ENCODE assay signal across 5 worm cellular contexts in the genomic region with DNA sequence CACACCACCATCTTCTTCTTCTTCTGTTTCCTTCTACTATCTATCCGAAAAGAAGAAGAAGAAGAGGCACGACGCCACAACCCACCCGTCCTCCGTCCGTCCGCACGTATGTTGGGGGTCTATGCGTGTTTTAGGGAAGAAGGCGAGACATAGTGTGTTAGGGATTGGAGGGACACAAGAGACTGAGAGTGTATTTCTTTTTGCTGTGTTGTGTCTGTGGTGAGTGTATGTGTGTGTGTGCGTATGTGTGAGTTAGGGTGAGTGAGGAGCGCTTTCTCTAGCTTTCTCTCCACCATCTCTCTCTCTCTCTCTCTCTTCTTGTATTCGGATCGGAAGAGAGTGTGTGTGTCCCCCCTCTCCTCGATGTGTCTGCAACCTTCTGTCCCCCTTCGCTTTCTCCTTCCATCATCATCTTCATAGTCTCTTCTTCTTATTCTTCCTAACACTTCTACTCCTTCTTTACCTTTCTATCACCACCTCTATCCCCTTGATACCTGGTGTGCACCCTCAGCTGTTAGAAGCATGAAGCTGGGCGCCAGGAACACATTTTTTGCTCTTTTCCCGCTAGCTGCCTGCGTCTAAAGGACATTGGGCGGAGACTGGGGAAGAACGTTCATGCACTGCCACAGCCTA.
TF ChIP-seq lines count a peak whose summit lies in the region.

No protein-coding gene starts in this region.

TF ChIP-seq in whole organism, L1 larva, 84 proteins besides CTCF, POLR2A, EP300 and RAD21 (continues in another document):
- TF ChIP-seq C16A3.4 (tag; optimal IDR thresholded peaks at IDR 0.05; lab: Kevin White, UChicago) (peak; percentile 94), sup-37 (GFP tag; optimal IDR thresholded peaks at IDR 0.05; lab: Kevin White, UChicago) (peak; percentile 20), zag-1 (tag; optimal IDR thresholded peaks at IDR 0.05; lab: Kevin White, UChicago) (peak; percentile 67), swsn-7 (tag; optimal IDR thresholded peaks at IDR 0.05; lab: Kevin White, UChicago) (peak; percentile 84), nhr-20 (tag; optimal IDR thresholded peaks at IDR 0.05; lab: Kevin White, UChicago) (peak; percentile 89), skn-1 (tag; optimal IDR thresholded peaks at IDR 0.05; lab: Kevin White, UChicago) (peak; percentile 62), ceh-63 (GFP tag; optimal IDR thresholded peaks at IDR 0.05; lab: Kevin White, UChicago) (no peak), vab-15 (tag; optimal IDR thresholded peaks at IDR 0.05; lab: Kevin White, UChicago) (no peak), nhr-19 (GFP tag; conservative IDR thresholded peaks at IDR 0.05; lab: Robert Waterston, UW) (peak; percentile 70), xbp-1 (tag; optimal IDR thresholded peaks at IDR 0.05; lab: Kevin White, UChicago) (peak; percentile 63), unc-86 (tag; optimal IDR thresholded peaks at IDR 0.05; lab: Kevin White, UChicago) (peak; percentile 84), tbx-2 (tag; optimal IDR thresholded peaks at IDR 0.05; lab: Kevin White, UChicago) (peak; percentile 86), nhr-11 (tag; optimal IDR thresholded peaks at IDR 0.05; lab: Kevin White, UChicago) (peak; percentile 12), rnt-1 (tag; optimal IDR thresholded peaks at IDR 0.05; lab: Kevin White, UChicago) (peak; percentile 78), aly-2 (tag; optimal IDR thresholded peaks at IDR 0.05; lab: Kevin White, UChicago) (peak; percentile 12), dsc-1 (tag; optimal IDR thresholded peaks at IDR 0.05; lab: Kevin White, UChicago) (peak; percentile 16), F16B12.6 (tag; optimal IDR thresholded peaks at IDR 0.05; lab: Kevin White, UChicago) (peak; percentile 25)

TF ChIP-seq in whole organism, L3 larva, 47 proteins besides CTCF, POLR2A, EP300 and RAD21 (continues in another document):
- TF ChIP-seq egl-5 (tag; optimal IDR thresholded peaks at IDR 0.05; lab: Kevin White, UChicago) (peak; percentile 40), unc-62 (GFP tag; optimal IDR thresholded peaks at IDR 0.05; lab: Kevin White, UChicago) (peak; percentile 77), aly-2 (tag; optimal IDR thresholded peaks at IDR 0.05; lab: Kevin White, UChicago) (no peak), ceh-82 (tag; optimal IDR thresholded peaks at IDR 0.05; lab: Kevin White, UChicago) (no peak), ZK546.5 (tag; optimal IDR thresholded peaks at IDR 0.05; lab: Kevin White, UChicago) (no peak), snpc-4 (tag; optimal IDR thresholded peaks at IDR 0.05; lab: Kevin White, UChicago) (peak; percentile 72), sea-2 (GFP tag; optimal IDR thresholded peaks at IDR 0.05; lab: Kevin White, UChicago) (no peak), ceh-28 (tag; optimal IDR thresholded peaks at IDR 0.05; lab: Kevin White, UChicago) (peak; percentile 72), lin-15B (tag; optimal IDR thresholded peaks at IDR 0.05; lab: Kevin White, UChicago) (peak; percentile 59), jun-1 (tag; optimal IDR thresholded peaks at IDR 0.05; lab: Kevin White, UChicago) (peak; percentile 94), nhr-237 (tag; optimal IDR thresholded peaks at IDR 0.05; lab: Kevin White, UChicago) (no peak), elt-1 (tag; optimal IDR thresholded peaks at IDR 0.05; lab: Kevin White, UChicago) (peak; percentile 71), pha-4 (tag; optimal IDR thresholded peaks at IDR 0.05; lab: Kevin White, UChicago) (peak; percentile 88), skn-1 (tag; optimal IDR thresholded peaks at IDR 0.05; lab: Kevin White, UChicago) (peak; percentile 91), fkh-2 (tag; optimal IDR thresholded peaks at IDR 0.05; lab: Kevin White, UChicago) (no peak), nhr-28 (tag; optimal IDR thresholded peaks at IDR 0.05; lab: Kevin White, UChicago) (no peak), R02D3.7 (tag; optimal IDR thresholded peaks at IDR 0.05; lab: Kevin White, UChicago) (peak; percentile 15), elt-3 (tag; optimal IDR thresholded peaks at IDR 0.05; lab: Kevin White, UChicago) (no peak)

TF ChIP-seq in whole organism, early embryonic, 17 proteins besides CTCF, POLR2A, EP300 and RAD21:
- TF ChIP-seq sea-1 (GFP tag; conservative IDR thresholded peaks at IDR 0.05; lab: Robert Waterston, UW) (peak; percentile 49; the same call in 1 of the 2 replicates), flt-1 (GFP tag; IDR thresholded peaks at IDR 0.05; lab: Robert Waterston, UW) (peak; percentile 2; the same call in 1 of the 2 replicates), tra-4 (tag; optimal IDR thresholded peaks at IDR 0.05; lab: Kevin White, UChicago) (no peak), B0310.2 (tag; optimal IDR thresholded peaks at IDR 0.05; lab: Kevin White, UChicago) (no peak), scrt-1 (GFP tag; IDR thresholded peaks at IDR 0.05; lab: Robert Waterston, UW) (0 out of 2 replicates have a peak, but pooled peaks have one; percentile 46), F13C5.2 (tag; optimal IDR thresholded peaks at IDR 0.05; lab: Kevin White, UChicago) (peak; percentile 82), ets-7 (tag; optimal IDR thresholded peaks at IDR 0.05; lab: Kevin White, UChicago) (peak; percentile 46), hmbx-1 (tag; optimal IDR thresholded peaks at IDR 0.05; lab: Kevin White, UChicago) (no peak), ama-1 (optimal IDR thresholded peaks at IDR 0.05; lab: Kevin White, UChicago) (peak; percentile 43), aly-1 (tag; optimal IDR thresholded peaks at IDR 0.05; lab: Kevin White, UChicago) (no peak), hmg-4 (GFP tag; optimal IDR thresholded peaks at IDR 0.05; lab: Kevin White, UChicago) (peak; percentile 95), tbx-37 (GFP tag; conservative IDR thresholded peaks at IDR 0.05; lab: Robert Waterston, UW) (0 out of 2 replicates have a peak, but pooled peaks have one; percentile 12)

TF ChIP-seq in whole organism, midembryonic, 9 proteins besides CTCF, POLR2A, EP300 and RAD21:
- TF ChIP-seq ztf-29 (GFP tag; IDR thresholded peaks at IDR 0.05; lab: Robert Waterston, UW) (peak; percentile 65), ref-1 (GFP tag; conservative IDR thresholded peaks at IDR 0.05; lab: Robert Waterston, UW) (0 out of 2 replicates have a peak, but pooled peaks have one; percentile 23), ztf-23 (GFP tag; IDR thresholded peaks at IDR 0.05; lab: Robert Waterston, UW) (no peak), klf-2 (GFP tag; conservative IDR thresholded peaks at IDR 0.05; lab: Robert Waterston, UW) (peak; percentile 54; the same call in 1 of the 2 replicates), med-1 (GFP tag; optimal IDR thresholded peaks at IDR 0.05; lab: Kevin White, UChicago; ENCODE audit: insufficient read depth) (no peak), flt-1 (GFP tag; IDR thresholded peaks at IDR 0.05; lab: Robert Waterston, UW) (peak; percentile 68; the same call in 1 of the 2 replicates), cog-1 (tag; optimal IDR thresholded peaks at IDR 0.05; lab: Kevin White, UChicago) (peak; percentile 91)

TF ChIP-seq in whole organism, young adult, 124 proteins besides CTCF, POLR2A, EP300 and RAD21 (continues in another document):
- peak; percentile 47 for TF ChIP-seq ztf-18 (tag; optimal IDR thresholded peaks at IDR 0.05; lab: Kevin White, UChicago)
- TF ChIP-seq lir-1 (GFP tag; conservative IDR thresholded peaks at IDR 0.05; lab: Robert Waterston, UW), result peak; percentile 56; the same call in 1 of the 2 replicates
- TF ChIP-seq snpc-4 (GFP tag; optimal IDR thresholded peaks at IDR 0.05; lab: Kevin White, UChicago), result peak; percentile 19
- peak in 3 of 4 experiments; percentile 38 to 47 (median 42) for TF ChIP-seq snpc-4 (tag; optimal IDR thresholded peaks at IDR 0.05; lab: Kevin White, UChicago)
- TF ChIP-seq chd-7 (tag; optimal IDR thresholded peaks at IDR 0.05; lab: Kevin White, UChicago), result peak; percentile 70
- TF ChIP-seq B0336.3 (GFP tag; IDR thresholded peaks at IDR 0.05; lab: Robert Waterston, UW), result peak; percentile 82
- peak; percentile 59 for TF ChIP-seq ceh-27 (GFP tag; optimal IDR thresholded peaks at IDR 0.05; lab: Kevin White, UChicago)
- TF ChIP-seq madf-3 (GFP tag; IDR thresholded peaks at IDR 0.05; lab: Robert Waterston, UW), result no peak
- TF ChIP-seq gei-17 (GFP tag; optimal IDR thresholded peaks at IDR 0.05; lab: Kevin White, UChicago), result peak; percentile 44
- no peak for TF ChIP-seq D2030.7 (GFP tag; IDR thresholded peaks at IDR 0.05; lab: Robert Waterston, UW)
- peak; percentile 10; the same call in 1 of the 2 replicates for TF ChIP-seq K11D2.4 (GFP tag; IDR thresholded peaks at IDR 0.05; lab: Robert Waterston, UW)
- TF ChIP-seq F55B11.4 (tag; optimal IDR thresholded peaks at IDR 0.05; lab: Kevin White, UChicago; ENCODE audit: borderline replicate concordance, insufficient read depth), result no peak
- TF ChIP-seq ama-1 (optimal IDR thresholded peaks at IDR 0.05; lab: Kevin White, UChicago), result no peak
- no peak for TF ChIP-seq ama-1 (GFP tag; optimal IDR thresholded peaks at IDR 0.05; lab: Kevin White, UChicago)
- TF ChIP-seq dpl-1 (GFP tag; optimal IDR thresholded peaks at IDR 0.05; lab: Kevin White, UChicago), result no peak
- peak; percentile 37 for TF ChIP-seq F10E7.11 (tag; optimal IDR thresholded peaks at IDR 0.05; lab: Kevin White, UChicago)
- peak; percentile 65 for TF ChIP-seq egrh-3 (GFP tag; IDR thresholded peaks at IDR 0.05; lab: Robert Waterston, UW)
- TF ChIP-seq C06A6.2 (GFP tag; conservative IDR thresholded peaks at IDR 0.05; lab: Robert Waterston, UW), result no peak
- TF ChIP-seq hlh-26 (GFP tag; conservative IDR thresholded peaks at IDR 0.05; lab: Robert Waterston, UW), result no peak
- peak; percentile 56 for TF ChIP-seq pbrm-1 (GFP tag; IDR thresholded peaks at IDR 0.05; lab: Robert Waterston, UW)
- no peak for TF ChIP-seq attf-3 (GFP tag; conservative IDR thresholded peaks at IDR 0.05; lab: Robert Waterston, UW)
- no peak for TF ChIP-seq hlh-12 (tag; optimal IDR thresholded peaks at IDR 0.05; lab: Kevin White, UChicago)
- TF ChIP-seq Y56A3A.18 (GFP tag; IDR thresholded peaks at IDR 0.05; lab: Robert Waterston, UW), result 0 out of 2 replicates have a peak, but pooled peaks have one; percentile 40
- TF ChIP-seq rcor-1 (GFP tag; IDR thresholded peaks at IDR 0.05; lab: Robert Waterston, UW), result peak; percentile 47; the same call in 1 of the 2 replicates
- TF ChIP-seq B0261.1 (tag; optimal IDR thresholded peaks at IDR 0.05; lab: Kevin White, UChicago), result no peak
- no peak for TF ChIP-seq nhr-179 (tag; optimal IDR thresholded peaks at IDR 0.05; lab: Kevin White, UChicago)
- no peak for TF ChIP-seq ekl-4 (GFP tag; IDR thresholded peaks at IDR 0.05; lab: Robert Waterston, UW)
- peak; percentile 8 for TF ChIP-seq F52B5.7 (tag; optimal IDR thresholded peaks at IDR 0.05; lab: Kevin White, UChicago)
- peak; percentile 87 for TF ChIP-seq nhr-80 (tag; optimal IDR thresholded peaks at IDR 0.05; lab: Kevin White, UChicago)
- TF ChIP-seq nhr-27 (tag; optimal IDR thresholded peaks at IDR 0.05; lab: Kevin White, UChicago), result no peak
- TF ChIP-seq B0035.1 (tag; optimal IDR thresholded peaks at IDR 0.05; lab: Kevin White, UChicago), result no peak
- TF ChIP-seq let-526 (GFP tag; IDR thresholded peaks at IDR 0.05; lab: Robert Waterston, UW), result no peak
- TF ChIP-seq nhr-90 (tag; optimal IDR thresholded peaks at IDR 0.05; lab: Kevin White, UChicago), result no peak
- TF ChIP-seq ztf-22 (GFP tag; optimal IDR thresholded peaks at IDR 0.05; lab: Kevin White, UChicago), result no peak
